Worm (Caenorhabditis elegans): ENCODE measurements around the gene K11H12.5.

The K11H12.5 gene

DNA sequence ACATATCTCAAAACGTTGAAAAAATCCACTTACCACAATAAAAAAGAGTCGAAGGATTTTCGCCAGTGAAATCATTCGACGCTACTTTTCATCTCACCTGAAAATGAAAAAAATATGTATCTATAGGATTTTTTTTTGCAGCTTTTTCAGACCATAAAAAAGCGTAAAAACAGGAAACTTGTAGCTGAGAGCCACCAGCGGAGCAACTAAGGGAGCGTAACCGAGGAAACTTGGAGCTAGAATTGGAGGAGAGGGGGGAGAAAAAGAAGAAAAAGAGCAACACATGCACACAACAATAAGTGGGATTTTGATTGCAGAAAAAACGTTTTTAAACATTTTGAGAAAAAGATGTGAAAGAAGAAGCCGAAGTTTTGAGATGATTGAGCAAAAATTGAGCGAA, 31.3 kb downstream of the K11H12.5 start, which contains the start of gene cutl-26:
cutl-26 (minus strand) TSS at position 101 of the 400 bp plus-strand sequence.
- no peak for TF ChIP-seq ceh-39 (tag; optimal IDR thresholded peaks at IDR 0.05)
- no peak for TF ChIP-seq ztf-11 (tag; optimal IDR thresholded peaks at IDR 0.05)
- no peak for TF ChIP-seq unc-120 (tag; optimal IDR thresholded peaks at IDR 0.05; ENCODE audit: poor library complexity, severe bottlenecking)
- TF ChIP-seq nhr-76 (tag; optimal IDR thresholded peaks at IDR 0.05), result no peak
- TF ChIP-seq lsy-2 (tag; optimal IDR thresholded peaks at IDR 0.05), result no peak
- TF ChIP-seq lin-13 (tag; optimal IDR thresholded peaks at IDR 0.05), result no peak
- TF ChIP-seq bed-3 (GFP tag; optimal IDR thresholded peaks at IDR 0.05), result no peak

DNA sequence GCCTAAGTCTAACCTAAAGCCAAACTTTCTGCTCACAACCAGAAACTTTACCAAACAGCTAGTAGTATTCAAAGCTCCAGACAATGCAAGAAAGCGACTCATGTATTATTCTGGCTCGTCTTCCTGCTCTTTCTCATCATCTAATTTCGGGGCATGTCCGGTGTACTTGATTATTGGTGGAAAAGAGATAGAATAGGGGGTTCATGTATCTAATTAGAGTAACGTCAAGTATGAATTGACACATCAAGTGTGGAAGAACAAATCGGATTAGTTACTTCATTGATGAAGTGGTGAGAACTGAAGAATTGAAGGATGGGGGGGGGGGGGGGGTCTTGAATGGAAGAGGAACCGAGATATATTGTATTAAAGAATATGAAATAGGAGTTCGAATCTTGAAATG, 39.1 kb downstream of the K11H12.5 start:
- TF ChIP-seq unc-39 (tag; optimal IDR thresholded peaks at IDR 0.05), result no peak
- TF ChIP-seq ceh-83 (GFP tag; optimal IDR thresholded peaks at IDR 0.05), result peak; percentile 4
- TF ChIP-seq nhr-237 (tag; optimal IDR thresholded peaks at IDR 0.05), result no peak
- peak; percentile 93 for TF ChIP-seq ces-1 (GFP tag; optimal IDR thresholded peaks at IDR 0.05)

DNA sequence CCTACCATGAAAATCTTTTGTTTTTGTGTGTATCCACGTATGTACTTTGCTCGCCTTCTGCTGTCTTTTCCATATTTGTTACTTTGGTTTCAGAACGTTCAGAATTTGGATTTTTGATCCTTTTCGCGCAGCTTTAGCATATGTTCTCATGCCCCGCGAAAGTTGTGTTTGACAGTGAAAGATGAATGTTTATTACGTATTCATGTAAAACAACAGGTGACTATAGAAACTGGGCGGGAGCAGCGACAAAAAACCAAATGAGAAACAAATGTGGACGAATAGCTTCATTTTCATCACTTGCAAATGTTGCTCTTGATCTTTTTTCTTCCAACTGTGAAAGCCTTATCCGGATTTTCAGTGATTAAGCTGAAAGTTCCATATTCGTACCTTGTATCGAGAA, 39.9 kb downstream of the K11H12.5 start, which contains the start of gene clec-164:
clec-164 (plus strand) TSS at position 301 of the 400 bp plus-strand sequence.
- TF ChIP-seq mab-5 (tag; optimal IDR thresholded peaks at IDR 0.05) (no peak), ces-1 (GFP tag; optimal IDR thresholded peaks at IDR 0.05) (no peak), hlh-1 (tag; optimal IDR thresholded peaks at IDR 0.05) (no peak), zip-8 (tag; optimal IDR thresholded peaks at IDR 0.05) (no peak), cnd-1 (tag; optimal IDR thresholded peaks at IDR 0.05) (no peak), ceh-83 (GFP tag; optimal IDR thresholded peaks at IDR 0.05) (no peak), flh-1 (GFP tag; optimal IDR thresholded peaks at IDR 0.05) (no peak), snpc-4 (tag; optimal IDR thresholded peaks at IDR 0.05) (no peak), lin-32 (GFP tag; optimal IDR thresholded peaks at IDR 0.05) (no peak), lin-13 (tag; optimal IDR thresholded peaks at IDR 0.05) (no peak), sem-2 (GFP tag; optimal IDR thresholded peaks at IDR 0.05) (no peak)

DNA sequence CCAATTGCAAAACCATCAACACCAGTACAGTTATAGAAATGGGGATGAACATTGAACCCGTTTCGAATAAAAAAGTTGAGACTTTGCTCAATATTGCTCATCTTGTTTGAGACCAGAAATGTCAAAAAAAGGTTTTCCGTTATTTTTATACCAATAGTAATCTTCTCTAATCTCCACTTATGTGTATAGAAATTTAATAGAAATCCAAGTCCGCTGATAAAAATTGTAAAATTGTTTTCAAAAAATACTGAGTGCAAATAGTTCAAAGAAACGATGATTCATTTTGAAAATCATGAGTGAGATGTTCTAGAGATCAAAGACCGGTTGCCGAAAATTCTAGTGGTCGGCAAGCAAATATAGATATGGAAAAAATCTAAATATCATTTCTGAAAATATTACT, 43.0 kb downstream of the K11H12.5 start, which contains the start of gene Y55F3C.10:
Y55F3C.10 (minus strand) TSS at position 101 of the 400 bp plus-strand sequence.
- no peak for TF ChIP-seq unc-62 (GFP tag; optimal IDR thresholded peaks at IDR 0.05)
- TF ChIP-seq ham-2 (GFP tag; optimal IDR thresholded peaks at IDR 0.05), result no peak
- TF ChIP-seq flh-1 (GFP tag; optimal IDR thresholded peaks at IDR 0.05), result no peak
- TF ChIP-seq mls-2 (tag; optimal IDR thresholded peaks at IDR 0.05), result no peak
- no peak for TF ChIP-seq tbx-8 (GFP tag; optimal IDR thresholded peaks at IDR 0.05)
- no peak for TF ChIP-seq cnd-1 (tag; optimal IDR thresholded peaks at IDR 0.05)
- no peak for TF ChIP-seq lsy-2 (tag; optimal IDR thresholded peaks at IDR 0.05)
- no peak for TF ChIP-seq sem-2 (GFP tag; optimal IDR thresholded peaks at IDR 0.05)
- no peak for TF ChIP-seq nhr-76 (tag; optimal IDR thresholded peaks at IDR 0.05)

DNA sequence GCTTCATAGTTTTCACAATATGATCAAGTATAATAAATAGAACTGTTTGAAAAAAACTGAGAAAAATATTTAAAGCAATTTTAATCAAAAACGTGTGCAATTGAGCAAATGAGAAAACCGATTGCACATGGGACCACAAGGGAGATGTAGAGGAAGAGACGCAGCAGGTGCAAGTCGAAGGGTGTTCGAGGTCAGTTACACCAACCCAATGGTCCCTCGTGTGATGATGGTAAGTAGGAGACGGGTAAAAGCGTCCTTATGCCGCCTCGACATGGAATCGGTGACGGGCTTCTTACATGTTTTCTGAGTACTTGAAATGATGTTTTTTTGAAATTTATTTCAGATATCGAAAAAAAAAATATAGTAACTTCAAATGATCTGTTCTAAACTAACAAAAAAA, 51.7 kb downstream of the K11H12.5 start, which contains the start of gene Y55F3C.9:
Y55F3C.9 (minus strand) TSS at position 101 of the 400 bp plus-strand sequence.
- TF ChIP-seq zip-8 (tag; optimal IDR thresholded peaks at IDR 0.05) (no peak), ztf-11 (tag; optimal IDR thresholded peaks at IDR 0.05) (no peak), mep-1 (tag; optimal IDR thresholded peaks at IDR 0.05) (no peak), tbx-8 (GFP tag; optimal IDR thresholded peaks at IDR 0.05) (no peak), lsy-2 (tag; optimal IDR thresholded peaks at IDR 0.05) (no peak), lin-13 (tag; optimal IDR thresholded peaks at IDR 0.05) (no peak), bed-3 (GFP tag; optimal IDR thresholded peaks at IDR 0.05) (no peak), ham-2 (GFP tag; optimal IDR thresholded peaks at IDR 0.05) (no peak), M03D4.4 (tag; optimal IDR thresholded peaks at IDR 0.05) (no peak), sptf-1 (tag; optimal IDR thresholded peaks at IDR 0.05) (no peak), unc-62 (GFP tag; optimal IDR thresholded peaks at IDR 0.05) (no peak), nhr-2 (tag; optimal IDR thresholded peaks at IDR 0.05) (no peak), mab-5 (tag; optimal IDR thresholded peaks at IDR 0.05) (no peak), unc-39 (tag; optimal IDR thresholded peaks at IDR 0.05) (no peak)

All from whole organism, mixed stage, embryonic.